Worm (Caenorhabditis elegans) whole organism, late embryonic: Measurements from ENCODE around the gene T13C2.2.
A peak's percentile ranks its signal among the peaks of the same experiment; 100 is the strongest.

ENCODE experiments used
- C08G9.2 ChIP-seq: sonication (generic microtip); optimal IDR thresholded peaks from 2 replicates; lab custom pipeline; 2016; ENCODE audit warnings: mild to moderate bottlenecking, missing genetic modification characterization, moderate library complexity, missing compliant biosample characterization
- F13H6.1 ChIP-seq: sonication (generic microtip); optimal IDR thresholded peaks from 2 replicates; lab custom pipeline; 2016; ENCODE audit warnings: missing genetic modification characterization, missing compliant biosample characterization
- K02D7.2 ChIP-seq: sonication (generic microtip); optimal IDR thresholded peaks from 2 replicates; lab custom pipeline; 2017; ENCODE audit warnings: mild to moderate bottlenecking, missing genetic modification characterization, missing compliant biosample characterization
- Y22D7AL.16 ChIP-seq: sonication (generic microtip); optimal IDR thresholded peaks from 2 replicates; lab custom pipeline; 2016; ENCODE audit warnings: missing genetic modification characterization, missing compliant biosample characterization
- ama-1 ChIP-seq: fragments of 150-350 bp; optimal IDR thresholded peaks from 2 replicates; lab custom pipeline; 2014
- ceh-14 ChIP-seq: sonication (generic microtip); optimal IDR thresholded peaks from 2 replicates; lab custom pipeline; 2016; ENCODE audit warnings: missing genotype, missing genetic modification characterization, missing compliant biosample characterization
- ceh-18 ChIP-seq: sonication (generic microtip); optimal IDR thresholded peaks from 2 replicates; lab custom pipeline; 2016; ENCODE audit warnings: missing genetic modification characterization, missing compliant biosample characterization
- ceh-19 ChIP-seq: fragments of 200-800 bp; sonication (Bioruptor generic); optimal IDR thresholded peaks from 2 replicates; lab custom pipeline; 2018; ENCODE audit warnings: mild to moderate bottlenecking, missing genetic modification characterization, missing compliant biosample characterization
- ceh-22 ChIP-seq: sonication (generic microtip); optimal IDR thresholded peaks from 2 replicates; lab custom pipeline; 2017; ENCODE audit warnings: missing biosample characterization, missing genetic modification characterization
- ceh-31 ChIP-seq: sonication (generic microtip); optimal IDR thresholded peaks from 2 replicates; lab custom pipeline; 2016; ENCODE audit warnings: missing genetic modification characterization, missing compliant biosample characterization
- ceh-34 ChIP-seq: sonication (generic microtip); optimal IDR thresholded peaks from 2 replicates; lab custom pipeline; 2016; ENCODE audit warnings: mild to moderate bottlenecking, missing genetic modification characterization, missing compliant biosample characterization
- dmd-4 ChIP-seq: sonication (generic microtip); optimal IDR thresholded peaks from 2 replicates; lab custom pipeline; 2016; ENCODE audit warnings: borderline replicate concordance, missing genetic modification characterization, missing compliant biosample characterization
- elt-2 ChIP-seq: sonication (generic microtip); optimal IDR thresholded peaks from 2 replicates; lab custom pipeline; 2016; ENCODE audit warnings: missing genetic modification reagents, missing genetic modification characterization, missing compliant biosample characterization
- eyg-1 ChIP-seq: sonication (generic microtip); optimal IDR thresholded peaks from 2 replicates; lab custom pipeline; 2016; ENCODE audit warnings: missing genotype, missing genetic modification characterization, missing compliant biosample characterization
- fax-1 ChIP-seq: sonication (generic microtip); optimal IDR thresholded peaks from 2 replicates; lab custom pipeline; 2016; ENCODE audit warnings: missing genotype, missing genetic modification characterization, missing compliant biosample characterization
- fkh-10 ChIP-seq: fragments of 150-350 bp; optimal IDR thresholded peaks from 2 replicates; lab custom pipeline; 2014; ENCODE audit warnings: missing biosample characterization, missing genetic modification reagents, missing genetic modification characterization
- fkh-6 ChIP-seq: sonication (generic microtip); optimal IDR thresholded peaks from 2 replicates; lab custom pipeline; 2016; ENCODE audit warnings: missing genetic modification characterization, missing compliant biosample characterization
- hlh-30 ChIP-seq: sonication (generic microtip); optimal IDR thresholded peaks from 2 replicates; lab custom pipeline; 2017; ENCODE audit warnings: antibody characterized with exemption, missing genetic modification characterization, missing compliant biosample characterization; ENCODE audit not compliant: insufficient read depth
- lim-6 ChIP-seq: sonication (generic microtip); optimal IDR thresholded peaks from 2 replicates; lab custom pipeline; 2016; ENCODE audit warnings: missing genetic modification characterization, missing compliant biosample characterization
- lin-11 ChIP-seq: fragments of 200-800 bp; sonication (Bioruptor generic); optimal IDR thresholded peaks from 2 replicates; lab custom pipeline; 2018; ENCODE audit warnings: mild to moderate bottlenecking, missing genetic modification characterization, missing compliant biosample characterization
- nfya-1 ChIP-seq: sonication (generic microtip); optimal IDR thresholded peaks from 2 replicates; lab custom pipeline; 2017; ENCODE audit warnings: missing genetic modification characterization, mild to moderate bottlenecking, missing compliant biosample characterization, antibody characterized with exemption, moderate library complexity
- nhr-11 ChIP-seq: fragments of 150-350 bp; optimal IDR thresholded peaks from 2 replicates; lab custom pipeline; 2014; ENCODE audit warnings: missing biosample characterization, missing genetic modification characterization
- odd-2 ChIP-seq: sonication (generic microtip); optimal IDR thresholded peaks from 2 replicates; lab custom pipeline; 2017; ENCODE audit warnings: antibody characterized with exemption, mild to moderate bottlenecking, missing genetic modification characterization, missing compliant biosample characterization
- pha-4 ChIP-seq: fragments of 150-350 bp; optimal IDR thresholded peaks from 2 replicates; lab custom pipeline; 2018; ENCODE audit warnings: missing biosample characterization, missing genetic modification reagents, missing genetic modification characterization
- ref-2 ChIP-seq: sonication (generic microtip); optimal IDR thresholded peaks from 2 replicates; lab custom pipeline; 2016; ENCODE audit warnings: missing genetic modification characterization, missing compliant biosample characterization
- sox-2 ChIP-seq: fragments of 200-800 bp; sonication (Bioruptor generic); IDR thresholded peaks from 2 replicates; pipeline ENCODE4 v1.3.6; 2022; ENCODE audit warnings: missing genetic modification reagents, missing genetic modification characterization, missing compliant biosample characterization
- sox-4 ChIP-seq: sonication (generic microtip); optimal IDR thresholded peaks from 2 replicates; lab custom pipeline; 2017; ENCODE audit warnings: mild to moderate bottlenecking, missing genetic modification characterization, inconsistent platforms, missing compliant biosample characterization
- tbx-2 ChIP-seq: sonication (generic microtip); optimal IDR thresholded peaks from 2 replicates; lab custom pipeline; 2016; ENCODE audit warnings: missing genetic modification characterization, missing compliant biosample characterization
- tbx-7 ChIP-seq: sonication (generic microtip); optimal IDR thresholded peaks from 2 replicates; lab custom pipeline; 2016; ENCODE audit warnings: missing genotype, missing genetic modification characterization, missing compliant biosample characterization
- ttx-3 ChIP-seq: sonication (generic microtip); optimal IDR thresholded peaks from 2 replicates; lab custom pipeline; 2016; ENCODE audit warnings: missing genetic modification reagents, missing genetic modification characterization, missing compliant biosample characterization
- unc-3 ChIP-seq, 2 experiments: fragments of 200-800 bp in 1 of 2; sonication (Bioruptor generic) in 1 of 2; sonication (generic microtip) in 1 of 2; conservative IDR thresholded peaks in 1 of 2; optimal IDR thresholded peaks in 1 of 2; 2 replicates each; pipeline versions ENCODE4 v1.3.6 to Lab custom; 2016 to 2022; ENCODE audit warnings: missing compliant biosample characterization in 2 of 2, missing genetic modification characterization in 2 of 2, missing genetic modification reagents in 1 of 2
- unc-42 ChIP-seq: sonication (generic microtip); optimal IDR thresholded peaks from 2 replicates; lab custom pipeline; 2016; ENCODE audit warnings: missing genotype, missing genetic modification characterization, missing compliant biosample characterization
- unc-55 ChIP-seq: sonication (generic microtip); optimal IDR thresholded peaks from 2 replicates; lab custom pipeline; 2017; ENCODE audit warnings: missing biosample characterization, missing genetic modification reagents, missing genetic modification characterization
- unc-86 ChIP-seq: sonication (generic microtip); optimal IDR thresholded peaks from 2 replicates; lab custom pipeline; 2016; ENCODE audit warnings: missing genetic modification characterization, missing compliant biosample characterization

The T13C2.2 gene

DNA sequence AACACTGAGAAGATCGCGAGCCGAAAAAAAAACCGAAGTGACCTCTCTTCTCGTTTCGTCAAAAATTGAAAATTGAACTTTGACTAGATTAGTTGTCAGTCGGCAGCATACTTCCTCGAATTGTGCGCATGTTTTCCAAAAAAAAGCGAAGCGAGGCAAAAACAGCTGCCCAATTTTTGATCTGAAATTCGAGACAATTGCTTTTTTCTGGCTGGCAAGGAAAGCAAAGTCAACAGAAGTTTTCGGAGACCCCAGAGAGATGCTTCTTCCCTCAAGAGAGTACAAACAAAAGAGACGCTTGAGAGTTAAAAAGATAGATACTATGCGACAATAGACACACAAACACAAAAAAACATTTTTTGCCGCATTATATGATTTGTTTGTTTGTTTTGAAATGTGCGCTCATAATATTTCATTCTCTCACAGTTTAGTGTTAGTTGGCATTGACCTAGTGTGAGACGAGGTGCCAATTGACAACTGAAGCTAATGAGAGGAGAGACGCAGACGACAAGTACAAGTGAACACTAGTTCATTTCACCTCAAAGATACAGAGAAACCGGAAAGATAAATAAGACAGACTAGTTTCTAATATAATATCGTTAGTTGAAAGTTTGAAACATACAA is 44.1 kb downstream of the T13C2.2 start:
- TF ChIP-seq ref-2 (tag; lab: Kevin White, UChicago) (peak; percentile 27), ceh-14 (tag; lab: Kevin White, UChicago) (no peak), unc-55 (GFP tag; lab: Kevin White, UChicago) (peak; percentile 13), Y22D7AL.16 (tag; lab: Kevin White, UChicago) (no peak), tbx-2 (tag; lab: Kevin White, UChicago) (peak; percentile 42), eyg-1 (tag; lab: Kevin White, UChicago) (no peak)

DNA sequence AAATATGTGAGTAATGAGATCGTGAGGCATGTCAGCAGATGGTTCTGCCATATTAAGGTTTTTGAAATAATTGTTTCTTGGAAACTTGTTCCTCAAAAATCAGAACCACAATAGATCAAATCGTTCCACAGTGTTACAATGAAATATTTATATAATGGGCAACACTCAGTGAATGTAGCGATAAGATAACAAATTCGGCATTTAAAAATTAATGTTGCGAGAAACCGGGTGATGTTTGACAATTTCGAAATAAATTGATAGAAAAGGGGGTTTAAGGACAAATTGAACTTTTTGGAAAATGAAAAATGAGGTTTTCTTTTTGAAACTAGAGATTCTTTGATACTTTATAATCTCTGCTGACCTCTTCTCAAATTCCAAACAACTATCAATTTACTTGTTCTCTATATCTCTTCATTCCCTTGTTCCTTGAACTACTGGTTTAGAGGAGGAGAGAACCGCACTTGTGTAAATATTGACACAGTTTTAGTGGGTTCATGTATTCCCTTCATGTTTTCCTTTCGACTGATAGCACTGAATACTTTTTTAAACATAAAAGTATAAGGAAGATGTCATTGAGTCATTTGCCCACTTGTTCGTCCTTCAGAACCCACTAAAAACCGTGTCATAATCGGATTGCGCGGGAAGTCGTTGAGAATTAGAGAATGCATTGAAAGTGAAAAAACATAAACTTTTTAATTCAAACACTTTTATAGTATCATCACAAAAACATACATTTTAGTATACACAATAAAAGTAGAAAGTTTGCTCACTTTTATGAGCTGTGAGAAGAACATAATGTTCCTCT is 45.0 kb downstream of the T13C2.2 start:
- peak; percentile 3 for TF ChIP-seq elt-2 (tag; lab: Kevin White, UChicago)
- TF ChIP-seq ceh-34 (tag; lab: Kevin White, UChicago): peak; percentile 77
- TF ChIP-seq unc-86 (tag; lab: Kevin White, UChicago): no peak
- peak; percentile 4 for TF ChIP-seq ceh-19
- TF ChIP-seq, all 69 proteins: peak for 3

DNA sequence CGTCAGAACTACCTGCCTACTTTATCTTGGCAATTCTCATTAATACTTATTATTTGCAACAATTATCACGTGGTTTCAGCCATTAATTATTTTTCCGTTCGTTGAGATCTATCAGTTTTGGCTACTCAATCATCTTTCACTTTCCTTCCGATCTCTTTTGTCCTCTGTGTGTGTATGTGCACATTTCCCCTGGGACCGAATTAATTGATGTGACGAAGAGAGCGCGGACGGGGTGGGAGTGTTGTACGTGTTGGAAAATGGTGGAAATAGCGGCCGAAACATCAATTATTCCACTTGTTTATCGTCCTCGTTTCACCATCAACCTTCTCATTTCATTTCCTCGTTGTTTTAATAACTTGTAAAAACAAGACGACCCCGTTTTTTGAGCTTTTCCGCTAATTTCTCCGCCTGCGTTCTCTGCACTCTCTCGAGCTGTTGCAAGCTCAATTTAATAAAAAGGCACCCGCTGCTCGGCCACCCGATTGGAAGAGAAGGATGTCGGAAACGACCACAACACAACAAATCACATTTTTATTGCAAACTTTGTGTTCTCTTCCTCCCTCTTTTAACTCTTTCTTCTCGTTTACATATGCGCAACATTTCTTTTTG is 46.4 kb downstream of the T13C2.2 start:
- TF ChIP-seq unc-55 (GFP tag; lab: Kevin White, UChicago): peak; percentile 83
- no peak for TF ChIP-seq K02D7.2 (tag; lab: Kevin White, UChicago)
- TF ChIP-seq nhr-11: no peak
- peak; percentile 61 for TF ChIP-seq ceh-14 (tag; lab: Kevin White, UChicago)
- TF ChIP-seq lim-6 (tag; lab: Kevin White, UChicago): peak; percentile 18
- peak; percentile 0 for TF ChIP-seq ceh-19
- peak; percentile 53 for TF ChIP-seq ceh-31 (tag; lab: Kevin White, UChicago)
- TF ChIP-seq ceh-22 (tag; lab: Kevin White, UChicago): no peak
- no peak for TF ChIP-seq nfya-1 (tag; lab: Kevin White, UChicago)
- TF ChIP-seq unc-42 (tag; lab: Kevin White, UChicago): peak; percentile 97
- TF ChIP-seq tbx-2 (tag; lab: Kevin White, UChicago): peak; percentile 5
- no peak for TF ChIP-seq F13H6.1
- peak; percentile 84 for TF ChIP-seq unc-3 (GFP tag; conservative IDR thresholded peaks at IDR 0.05; lab: Robert Waterston, UW)
- peak; percentile 96 for TF ChIP-seq unc-3 (tag; optimal IDR thresholded peaks at IDR 0.05; lab: Kevin White, UChicago)
- TF ChIP-seq sox-2 (GFP tag; lab: Robert Waterston, UW): peak; percentile 21; the same call in 1 of the 2 replicates

DNA sequence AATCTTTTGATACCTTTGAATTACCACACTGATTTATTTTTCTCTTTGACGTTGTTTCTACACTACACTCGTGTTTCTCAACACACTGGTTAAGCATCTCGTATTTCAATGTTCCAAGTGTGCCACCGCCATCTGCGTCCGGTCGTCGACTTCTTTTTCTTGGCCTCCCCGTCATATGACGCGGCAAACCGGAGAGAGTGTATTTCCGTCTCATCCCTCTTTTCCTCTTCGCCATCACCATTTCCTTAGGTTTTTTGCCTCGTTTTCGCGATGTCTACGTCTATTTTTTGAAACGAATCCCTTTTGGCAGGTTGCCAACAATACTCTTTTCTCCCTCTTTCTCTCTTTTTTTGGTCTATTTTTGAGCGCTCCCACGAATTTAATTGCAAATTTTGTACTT is 47.0 kb downstream of the T13C2.2 start:
- TF ChIP-seq eyg-1 (tag; lab: Kevin White, UChicago) (peak; percentile 20), nfya-1 (tag; lab: Kevin White, UChicago) (peak; percentile 29), fkh-10 (GFP tag; lab: Kevin White, UChicago) (no peak), hlh-30 (tag; lab: Kevin White, UChicago) (peak; percentile 75), unc-55 (GFP tag; lab: Kevin White, UChicago) (no peak), ceh-34 (tag; lab: Kevin White, UChicago) (peak; percentile 96), ceh-18 (tag; lab: Kevin White, UChicago) (peak; percentile 30), tbx-7 (no peak), tbx-2 (tag; lab: Kevin White, UChicago) (peak; percentile 46)

DNA sequence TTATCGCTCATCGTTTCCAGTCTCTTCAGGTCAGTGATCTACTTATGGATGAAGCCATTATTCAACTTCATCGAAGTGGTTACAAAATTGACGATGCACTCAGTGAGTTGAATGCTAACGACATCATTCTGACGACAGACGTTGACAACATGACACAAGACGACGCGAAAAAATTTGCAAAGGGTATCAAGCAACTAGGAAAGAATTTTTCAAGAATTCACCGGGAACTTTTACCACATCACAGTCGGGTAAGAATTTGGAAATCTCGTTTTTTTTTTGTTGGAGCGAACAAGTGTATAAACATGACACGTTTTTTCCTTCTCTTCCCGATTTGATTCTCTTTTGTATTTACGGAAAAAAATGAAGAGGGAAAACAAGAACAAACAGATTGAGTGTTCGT is 48.7 kb downstream of the T13C2.2 start:
- no peak for TF ChIP-seq fax-1 (tag; lab: Kevin White, UChicago)
- TF ChIP-seq dmd-4: no peak
- TF ChIP-seq lin-11: no peak
- no peak for TF ChIP-seq ceh-19
- no peak for TF ChIP-seq ttx-3 (tag; lab: Kevin White, UChicago)
- TF ChIP-seq K02D7.2 (tag; lab: Kevin White, UChicago): no peak
- no peak for TF ChIP-seq fkh-6
- TF ChIP-seq odd-2: no peak
- no peak for TF ChIP-seq pha-4 (tag; lab: Kevin White, UChicago)
- TF ChIP-seq C08G9.2 (tag; lab: Kevin White, UChicago): no peak
- no peak for TF ChIP-seq ama-1 (lab: Kevin White, UChicago)
- TF ChIP-seq sox-4 (tag; lab: Kevin White, UChicago): no peak
